Worm (Caenorhabditis elegans) whole organism, early embryonic: Measurements from ENCODE around the gene VY10G11R.1.

Experiments
- aly-1 ChIP-seq: sonication (generic microtip); optimal IDR thresholded peaks from 2 replicates; lab custom pipeline; 2016; ENCODE audit warnings: missing genetic modification characterization, missing compliant biosample characterization
- flt-1 ChIP-seq: fragments of 200-800 bp; sonication (Bioruptor generic); IDR thresholded peaks from 2 replicates; pipeline ENCODE4 v1.3.6; 2022; ENCODE audit warnings: missing genetic modification characterization, missing compliant biosample characterization
- hnd-1 ChIP-seq: sonication (generic microtip); optimal IDR thresholded peaks from 2 replicates; lab custom pipeline; 2016; ENCODE audit warnings: missing genetic modification characterization, missing compliant biosample characterization
- scrt-1 ChIP-seq: fragments of 200-800 bp; sonication (Bioruptor generic); IDR thresholded peaks from 2 replicates; pipeline ENCODE4 v1.3.6; 2022; ENCODE audit warnings: missing genetic modification characterization, missing compliant biosample characterization
- tbx-11 ChIP-seq: fragments of 200-800 bp; sonication (Bioruptor generic); IDR thresholded peaks from 2 replicates; pipeline ENCODE4 v1.3.6; 2022; ENCODE audit warnings: missing genetic modification characterization, missing compliant biosample characterization

- TF ChIP-seq scrt-1 (GFP tag; lab: Robert Waterston, UW), result no peak
- no peak for TF ChIP-seq aly-1 (tag; lab: Kevin White, UChicago)
- TF ChIP-seq hnd-1, result no peak
- TF ChIP-seq flt-1, result no peak
- no peak for TF ChIP-seq tbx-11
Observed at ce11 chrIV:16471569-16471968, 781 bp upstream of the VY10G11R.1 start.
